Fruit fly (Drosophila melanogaster): ENCODE measurements around the gene eIF4E1.

DNA sequence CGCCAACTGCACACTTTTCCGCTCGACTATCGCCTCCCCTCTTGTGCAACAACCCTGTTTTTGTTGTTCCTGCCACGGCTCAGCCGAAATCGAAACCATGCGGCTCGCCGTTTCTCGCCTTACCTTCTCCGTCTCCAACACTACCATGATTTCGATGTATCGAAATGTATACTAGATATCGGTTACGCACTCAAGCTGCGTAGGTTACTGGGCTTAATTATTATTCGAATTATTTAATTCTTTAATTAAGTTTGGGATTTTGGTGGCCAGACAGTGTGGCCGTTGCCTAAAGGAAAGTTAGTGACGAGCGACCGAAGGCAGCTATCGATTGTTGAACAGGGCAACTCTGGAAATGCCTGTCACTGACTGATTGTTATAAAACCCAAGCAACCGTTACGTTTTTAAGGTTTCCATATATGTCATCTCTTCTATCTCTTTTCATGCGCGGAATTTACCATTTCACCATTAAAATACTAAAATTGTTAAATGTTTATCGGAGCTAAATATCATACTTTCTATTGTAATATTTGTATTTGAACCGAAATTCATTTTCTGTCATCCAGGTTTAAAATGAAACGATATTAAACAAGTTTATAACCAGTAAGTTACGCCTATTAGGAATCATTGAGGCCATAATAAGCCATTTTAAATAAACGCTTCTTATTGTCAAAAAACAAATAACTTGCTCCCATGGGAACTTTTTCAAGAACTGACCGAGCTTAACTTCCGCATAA is at the start of gene eIF4E1:
- TF ChIP-seq dmrt99B (tag; optimal IDR thresholded peaks at IDR 0.05) (no peak), CG17328 (GFP tag; IDR thresholded peaks at IDR 0.05) (no peak), CG16863 (GFP tag; optimal IDR thresholded peaks at IDR 0.05) (no peak), CG3995 (GFP tag; optimal IDR thresholded peaks at IDR 0.05) (no peak), ac (GFP tag; optimal IDR thresholded peaks at IDR 0.05) (no peak), CG17385 (GFP tag; optimal IDR thresholded peaks at IDR 0.05) (no peak), kay (GFP tag; optimal IDR thresholded peaks at IDR 0.05) (peak; percentile 23), sqz (GFP tag; optimal IDR thresholded peaks at IDR 0.05) (no peak), NC2β (GFP tag; optimal IDR thresholded peaks at IDR 0.05) (peak; percentile 7)
